Worm (Caenorhabditis elegans) whole organism, mixed stage, embryonic: ENCODE results near the gene srt-33.

Experiments
- M03D4.4 ChIP-seq: sonication (generic microtip); optimal IDR thresholded peaks from 2 replicates; lab custom pipeline; 2017; ENCODE audit warnings: mild to moderate bottlenecking, missing genetic modification characterization, missing compliant biosample characterization
- bed-3 ChIP-seq: fragments of 200-800 bp; sonication (Bioruptor generic); optimal IDR thresholded peaks from 3 replicates; lab custom pipeline; 2018; ENCODE audit warnings: mild to moderate bottlenecking, missing genetic modification characterization, moderate library complexity, missing compliant biosample characterization
- blmp-1 ChIP-seq: fragments of 150-350 bp; optimal IDR thresholded peaks from 2 replicates; lab custom pipeline; 2014; ENCODE audit warnings: missing biosample characterization, missing genetic modification characterization
- ceh-39 ChIP-seq: fragments of 150-350 bp; optimal IDR thresholded peaks from 2 replicates; lab custom pipeline; 2014; ENCODE audit warnings: missing biosample characterization, missing genetic modification characterization
- ceh-43 ChIP-seq: fragments of 200-800 bp; sonication (Bioruptor generic); optimal IDR thresholded peaks from 2 replicates; lab custom pipeline; 2018; ENCODE audit warnings: mild to moderate bottlenecking, missing genetic modification characterization, moderate library complexity, missing compliant biosample characterization
- ceh-83 ChIP-seq: fragments of 200-800 bp; sonication (Bioruptor generic); optimal IDR thresholded peaks from 2 replicates; lab custom pipeline; 2018; ENCODE audit warnings: mild to moderate bottlenecking, missing genetic modification characterization, missing compliant biosample characterization
- ces-1 ChIP-seq: fragments of 150-350 bp; optimal IDR thresholded peaks from 2 replicates; lab custom pipeline; 2014; ENCODE audit warnings: missing biosample characterization, missing genetic modification reagents, missing genetic modification characterization
- cnd-1 ChIP-seq: fragments of 200-800 bp; sonication (Bioruptor generic); optimal IDR thresholded peaks from 2 replicates; lab custom pipeline; 2018; ENCODE audit warnings: mild to moderate bottlenecking, missing genetic modification characterization, missing compliant biosample characterization
- drap-1 ChIP-seq: fragments of 200-800 bp; sonication (Bioruptor generic); optimal IDR thresholded peaks from 3 replicates; lab custom pipeline; 2018; ENCODE audit warnings: mild to moderate bottlenecking, missing genetic modification characterization, missing compliant biosample characterization
- elt-1 ChIP-seq: sonication (generic microtip); optimal IDR thresholded peaks from 2 replicates; lab custom pipeline; 2017; ENCODE audit warnings: missing genetic modification characterization, mild to moderate bottlenecking, missing compliant biosample characterization, antibody characterized with exemption, moderate library complexity, borderline replicate concordance; ENCODE audit not compliant: insufficient read depth
- elt-3 ChIP-seq: fragments of 150-350 bp; optimal IDR thresholded peaks from 2 replicates; lab custom pipeline; 2014; ENCODE audit warnings: missing biosample characterization, missing genetic modification characterization
- flh-1 ChIP-seq: fragments of 200-800 bp; sonication (Bioruptor generic); optimal IDR thresholded peaks from 2 replicates; lab custom pipeline; 2018; ENCODE audit warnings: mild to moderate bottlenecking, missing genetic modification characterization, moderate library complexity, missing compliant biosample characterization
- hlh-1 ChIP-seq: fragments of 150-350 bp; optimal IDR thresholded peaks from 2 replicates; lab custom pipeline; 2014; ENCODE audit warnings: missing biosample characterization, missing genetic modification reagents, missing genetic modification characterization
- lin-13 ChIP-seq: fragments of 150-350 bp; optimal IDR thresholded peaks from 2 replicates; lab custom pipeline; 2014; ENCODE audit warnings: missing biosample characterization, missing genetic modification characterization
- lin-32 ChIP-seq: fragments of 200-800 bp; sonication (Bioruptor generic); optimal IDR thresholded peaks from 2 replicates; lab custom pipeline; 2018; ENCODE audit warnings: mild to moderate bottlenecking, missing genetic modification characterization, missing compliant biosample characterization
- lsy-2 ChIP-seq: fragments of 150-350 bp; optimal IDR thresholded peaks from 2 replicates; lab custom pipeline; 2014; ENCODE audit warnings: missing biosample characterization, missing genetic modification characterization
- mab-5 ChIP-seq: fragments of 150-350 bp; optimal IDR thresholded peaks from 2 replicates; lab custom pipeline; 2014; ENCODE audit warnings: missing biosample characterization, missing genetic modification characterization
- mep-1 ChIP-seq: fragments of 150-350 bp; optimal IDR thresholded peaks from 2 replicates; lab custom pipeline; 2017; ENCODE audit warnings: missing biosample characterization, missing genetic modification reagents, missing genetic modification characterization, inconsistent platforms
- nhr-28 ChIP-seq: fragments of 150-350 bp; optimal IDR thresholded peaks from 2 replicates; lab custom pipeline; 2014; ENCODE audit warnings: missing biosample characterization, missing genetic modification characterization
- pha-4 ChIP-seq: fragments of 150-350 bp; optimal IDR thresholded peaks from 2 replicates; lab custom pipeline; 2018; ENCODE audit warnings: missing biosample characterization, missing genetic modification reagents, missing genetic modification characterization
- sem-2 ChIP-seq: fragments of 200-800 bp; sonication (Bioruptor generic); optimal IDR thresholded peaks from 2 replicates; lab custom pipeline; 2018; ENCODE audit warnings: mild to moderate bottlenecking, missing genetic modification characterization, missing compliant biosample characterization
- sptf-1 ChIP-seq: sonication (generic microtip); optimal IDR thresholded peaks from 2 replicates; lab custom pipeline; 2017; ENCODE audit warnings: mild to moderate bottlenecking, missing genetic modification characterization, moderate library complexity, missing compliant biosample characterization
- tbx-8 ChIP-seq: fragments of 200-800 bp; sonication (Bioruptor generic); optimal IDR thresholded peaks from 2 replicates; lab custom pipeline; 2018; ENCODE audit warnings: mild to moderate bottlenecking, missing genetic modification characterization, moderate library complexity, missing compliant biosample characterization
- unc-120 ChIP-seq: sonication (generic microtip); optimal IDR thresholded peaks from 2 replicates; lab custom pipeline; 2017; ENCODE audit warnings: missing genetic modification characterization, missing compliant biosample characterization; ENCODE audit not compliant: poor library complexity, severe bottlenecking
- zip-8 ChIP-seq: fragments of 150-350 bp; optimal IDR thresholded peaks from 2 replicates; lab custom pipeline; 2014; ENCODE audit warnings: missing biosample characterization, missing genetic modification characterization

srt-33 gene

DNA sequence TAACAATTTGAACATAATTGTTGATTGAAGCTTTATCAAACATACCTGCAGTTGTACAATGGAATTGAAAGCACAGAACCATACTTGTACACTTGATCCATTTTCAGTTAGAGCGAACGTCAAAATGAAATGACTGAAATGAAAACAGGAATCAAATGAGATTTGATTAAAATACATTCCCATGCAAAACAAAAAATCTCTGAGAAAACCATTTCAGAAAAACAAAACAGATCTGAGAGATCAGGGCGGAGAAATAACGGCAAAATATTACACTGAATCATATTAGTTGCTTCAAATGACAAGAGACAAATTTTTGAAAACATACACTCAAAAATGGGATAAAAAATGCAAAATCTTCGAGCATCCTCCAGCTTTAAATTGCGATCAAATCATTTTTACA lies at the start of gene srt-33:
Gene srt-33, minus strand, starts transcription at position 101 of the 400 bp plus-strand sequence.
- TF ChIP-seq ceh-83 (GFP tag; lab: Kevin White, UChicago) (no peak), M03D4.4 (tag; lab: Kevin White, UChicago) (no peak), ceh-39 (tag; lab: Kevin White, UChicago) (no peak), flh-1 (no peak)

- TF ChIP-seq elt-1 (tag; lab: Kevin White, UChicago) (no peak), lin-13 (tag; lab: Kevin White, UChicago) (no peak), drap-1 (GFP tag; lab: Kevin White, UChicago) (no peak), ceh-83 (GFP tag; lab: Kevin White, UChicago) (no peak), mep-1 (tag; lab: Kevin White, UChicago) (no peak), hlh-1 (tag; lab: Kevin White, UChicago) (no peak), zip-8 (tag; lab: Kevin White, UChicago) (no peak)
- TF ChIP-seq, all 35 proteins: peak for 0
Observed at ce11 chrV:14328806-14329205, 49.1 kb upstream of the srt-33 start, which contains the start of gene pepm-1. Gene pepm-1 (plus strand): TSS chrV:14329106.

DNA sequence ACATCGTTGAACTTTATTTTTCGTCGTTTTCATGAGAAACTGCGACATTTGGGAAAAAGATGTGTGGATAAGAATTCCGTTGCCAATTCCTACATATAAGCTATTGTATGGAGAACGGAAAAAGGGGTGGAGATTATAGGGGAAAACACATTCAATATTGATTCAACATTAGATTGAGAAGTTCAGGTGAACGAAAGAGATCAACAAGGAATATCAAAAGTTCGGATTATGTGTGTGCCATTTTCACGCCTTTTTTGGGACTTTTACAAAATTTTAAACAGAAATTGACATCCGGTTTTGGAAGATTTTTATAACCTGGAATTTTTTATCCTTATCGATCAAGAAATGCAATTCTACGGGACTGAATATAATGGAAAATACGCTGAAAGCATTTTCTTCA lies 48.1 kb upstream of the srt-33 start, which contains the start of gene F47B8.5:
Gene F47B8.5, minus strand, starts transcription at position 101 of the 400 bp plus-strand sequence.
- no peak for TF ChIP-seq sptf-1
- TF ChIP-seq nhr-28 (tag; lab: Kevin White, UChicago): no peak
- no peak for TF ChIP-seq ceh-43 (GFP tag; lab: Kevin White, UChicago)
- TF ChIP-seq bed-3 (GFP tag; lab: Kevin White, UChicago): no peak
- no peak for TF ChIP-seq blmp-1
- TF ChIP-seq ces-1 (GFP tag; lab: Kevin White, UChicago): no peak
- no peak for TF ChIP-seq elt-3 (tag; lab: Kevin White, UChicago)

- TF ChIP-seq tbx-8 (GFP tag; lab: Kevin White, UChicago): no peak
Observed at ce11 chrV:14324502-14325467, 45.1 kb upstream of the srt-33 start, which contains the start of the genes F47B8.4 and F47B8.18. Gene F47B8.4 (minus strand): TSS chrV:14324673. Gene F47B8.18 (minus strand): TSS chrV:14325464.

DNA sequence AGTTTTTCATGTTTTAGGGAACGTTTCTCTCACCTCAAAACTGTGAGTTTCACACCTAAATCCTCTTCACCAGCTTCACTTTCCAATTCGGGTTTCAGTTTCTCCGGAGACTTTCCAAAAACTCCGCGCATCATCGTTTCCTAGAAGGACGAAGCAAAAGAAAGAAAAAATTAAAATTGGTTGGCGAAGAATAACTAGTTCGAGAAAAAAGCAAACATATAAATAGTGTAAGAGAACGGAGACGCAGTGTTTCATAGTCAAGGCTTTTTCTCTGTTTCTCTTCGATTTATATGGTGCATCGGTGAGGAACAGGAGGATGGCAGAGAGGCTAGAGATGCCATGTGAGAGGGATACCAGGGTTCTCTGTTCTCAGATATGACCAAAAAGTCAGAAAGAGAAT lies 43.1 kb upstream of the srt-33 start, which contains the start of gene F47B8.3:
Gene F47B8.3, minus strand, starts transcription at position 261 of the 400 bp plus-strand sequence.
- no peak for TF ChIP-seq elt-1 (tag; lab: Kevin White, UChicago)
- TF ChIP-seq blmp-1: no peak
- peak; percentile 17 for TF ChIP-seq ces-1 (GFP tag; lab: Kevin White, UChicago)

DNA sequence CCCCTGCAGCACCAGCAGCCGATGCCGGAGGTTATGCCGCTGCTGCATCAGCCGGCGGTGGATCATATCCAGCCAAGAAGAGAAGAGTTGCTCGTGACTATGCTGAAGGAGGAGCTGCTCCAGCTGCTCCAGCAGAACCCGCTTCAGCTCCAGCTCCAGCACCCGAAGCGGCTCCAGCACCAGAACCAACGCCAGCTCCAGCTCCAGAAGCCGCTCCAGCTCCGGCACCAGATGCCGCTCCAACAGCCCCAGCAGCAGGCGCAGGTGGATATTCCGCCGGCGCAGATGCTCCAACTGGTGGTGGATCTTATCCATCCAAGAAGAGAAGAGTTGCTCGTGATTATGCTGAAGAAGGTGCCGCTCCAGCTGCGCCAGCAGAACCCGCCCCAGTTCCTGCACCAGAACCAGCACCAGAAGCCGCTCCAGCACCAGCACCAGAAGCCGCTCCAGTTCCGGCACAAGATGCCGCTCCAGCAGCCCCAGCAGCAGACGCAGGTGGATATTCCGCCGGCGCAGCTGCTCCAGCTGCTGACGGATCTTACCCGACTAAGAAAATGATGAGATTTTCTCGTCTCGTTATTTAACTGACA lies 41.1 kb upstream of the srt-33 start:
- peak; percentile 22 for TF ChIP-seq sptf-1
- peak; percentile 31 for TF ChIP-seq drap-1 (GFP tag; lab: Kevin White, UChicago)
- no peak for TF ChIP-seq pha-4

ce11 chrV:14320246-14320645 lies 40.6 kb upstream of the srt-33 start, which contains the start of gene F47B8.14:
Gene F47B8.14 (plus strand): TSS chrV:14320546.
- TF ChIP-seq unc-120 (no peak), nhr-28 (tag; lab: Kevin White, UChicago) (no peak), ceh-43 (GFP tag; lab: Kevin White, UChicago) (no peak), elt-3 (tag; lab: Kevin White, UChicago) (no peak), mab-5 (tag; lab: Kevin White, UChicago) (no peak), lsy-2 (tag; lab: Kevin White, UChicago) (no peak), lin-32 (GFP tag; lab: Kevin White, UChicago) (no peak), sem-2 (GFP tag; lab: Kevin White, UChicago) (no peak), cnd-1 (tag; lab: Kevin White, UChicago) (no peak)
- TF ChIP-seq, all 35 proteins: peak for 0
